Worm (Caenorhabditis elegans): ENCODE results near the gene qua-1.

ce11 chrII:8187516-8187915, 11.1 kb upstream of the qua-1 start:
- no peak for TF ChIP-seq unc-62 (GFP tag; optimal IDR thresholded peaks at IDR 0.05)
- no peak for TF ChIP-seq lir-3 (tag; optimal IDR thresholded peaks at IDR 0.05; ENCODE audit: poor library complexity)
- TF ChIP-seq lin-35 (GFP tag; optimal IDR thresholded peaks at IDR 0.05) = peak in 1 of 2 experiments; percentile 1
- no peak for TF ChIP-seq lin-13 (GFP tag; optimal IDR thresholded peaks at IDR 0.05)
- TF ChIP-seq mef-2 (tag; optimal IDR thresholded peaks at IDR 0.05) = no peak
- TF ChIP-seq unc-86 (tag; optimal IDR thresholded peaks at IDR 0.05) = no peak
- TF ChIP-seq C04F5.9 (tag; optimal IDR thresholded peaks at IDR 0.05) = no peak
- TF ChIP-seq grh-1 (GFP tag; IDR thresholded peaks at IDR 0.05) = no peak
- no peak for TF ChIP-seq lin-15B (tag; optimal IDR thresholded peaks at IDR 0.05)
- no peak for TF ChIP-seq elt-3 (tag; optimal IDR thresholded peaks at IDR 0.05)
- no peak for TF ChIP-seq rnt-1 (tag; optimal IDR thresholded peaks at IDR 0.05)
